Worm (Caenorhabditis elegans) whole organism, L1 larva: ENCODE data around the gene K06A4.6.

Experiments used
- alr-1 ChIP-seq: fragments of 200-800 bp; sonication (Bioruptor generic); optimal IDR thresholded peaks from 2 replicates; lab custom pipeline; 2018; ENCODE audit warnings: borderline replicate concordance, mild to moderate bottlenecking, missing genetic modification characterization, missing compliant biosample characterization
- ama-1 ChIP-seq: fragments of 150-350 bp; optimal IDR thresholded peaks from 2 replicates; lab custom pipeline; 2014
- efl-3 ChIP-seq: fragments of 200-800 bp; sonication (Bioruptor generic); optimal IDR thresholded peaks from 2 replicates; lab custom pipeline; 2018; ENCODE audit warnings: mild to moderate bottlenecking, missing genetic modification characterization, missing compliant biosample characterization
- lsy-2 ChIP-seq, 2 experiments: fragments of 150-350 bp; optimal IDR thresholded peaks; 2 replicates each; lab custom pipeline; 2014; ENCODE audit warnings: missing biosample characterization in 2 of 2, missing genetic modification characterization in 2 of 2
- nhr-47 ChIP-seq: sonication (generic microtip); optimal IDR thresholded peaks from 2 replicates; lab custom pipeline; 2016; ENCODE audit warnings: mild to moderate bottlenecking, missing genetic modification characterization, moderate library complexity, missing compliant biosample characterization
- nhr-77 ChIP-seq: fragments of 150-350 bp; optimal IDR thresholded peaks from 2 replicates; lab custom pipeline; 2014; ENCODE audit warnings: missing biosample characterization, missing genetic modification characterization
- zip-4 ChIP-seq: fragments of 200-800 bp; sonication (Bioruptor generic); optimal IDR thresholded peaks from 2 replicates; lab custom pipeline; 2018; ENCODE audit warnings: mild to moderate bottlenecking, missing genetic modification characterization, moderate library complexity, missing compliant biosample characterization

DNA sequence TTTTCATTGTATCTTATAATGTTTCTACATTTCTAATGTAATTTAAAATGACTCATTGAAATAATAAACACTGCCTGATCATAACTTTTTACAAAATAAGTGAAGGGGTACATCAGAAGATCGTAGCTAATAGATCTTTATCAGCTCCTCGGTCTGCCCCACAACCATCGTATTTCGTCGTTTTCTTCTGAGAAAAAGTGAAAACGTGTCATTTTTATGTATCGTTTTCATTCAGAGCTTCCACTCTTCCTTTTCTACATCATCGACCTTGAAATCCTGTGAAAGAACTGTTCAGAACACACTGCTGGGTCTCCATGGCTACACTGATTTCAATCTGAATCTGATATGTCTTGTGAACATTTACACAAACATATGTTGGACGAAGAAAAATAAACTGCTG lies 18.8 kb upstream of the K06A4.6 start:
- no peak for TF ChIP-seq alr-1
- TF ChIP-seq lsy-2 (tag; optimal IDR thresholded peaks at IDR 0.05; lab: Kevin White, UChicago), result no peak
- no peak for TF ChIP-seq efl-3 (GFP tag; lab: Kevin White, UChicago)
- no peak for TF ChIP-seq nhr-47 (tag; lab: Kevin White, UChicago)
- TF ChIP-seq ama-1, result no peak
- TF ChIP-seq nhr-77, result no peak
- no peak for TF ChIP-seq zip-4
